Fruit fly (Drosophila melanogaster): ENCODE data around the gene CG14417.

Gene CG14417

DNA sequence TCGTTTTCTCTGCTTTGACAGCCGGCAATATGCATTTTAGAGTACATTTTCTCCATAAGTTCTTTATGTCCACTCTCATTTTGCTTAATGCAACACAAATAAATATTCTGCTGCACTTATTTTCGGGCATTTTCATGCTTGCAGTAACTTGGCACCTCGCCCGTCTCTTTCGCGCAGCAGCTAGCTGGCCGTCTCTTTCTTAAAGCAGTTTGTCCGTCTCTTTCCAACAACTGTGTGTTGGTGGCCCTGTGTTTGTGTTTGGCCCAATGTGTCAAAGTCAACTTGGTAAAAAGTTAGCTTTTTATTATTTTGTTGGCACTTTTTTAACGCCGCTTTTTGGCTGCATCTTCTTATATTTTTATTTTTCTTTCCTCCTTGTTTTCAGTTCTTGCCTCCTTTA lies 737 bp upstream of the CG14417 start:
- no peak for TF ChIP-seq CG8478 (optimal IDR thresholded peaks at IDR 0.05)
- TF ChIP-seq usp (GFP tag; optimal IDR thresholded peaks at IDR 0.05) = no peak
- TF ChIP-seq pan (optimal IDR thresholded peaks at IDR 0.05) = no peak
- no peak for TF ChIP-seq psq (optimal IDR thresholded peaks at IDR 0.05)
- no peak for TF ChIP-seq Dll (optimal IDR thresholded peaks at IDR 0.05)

DNA sequence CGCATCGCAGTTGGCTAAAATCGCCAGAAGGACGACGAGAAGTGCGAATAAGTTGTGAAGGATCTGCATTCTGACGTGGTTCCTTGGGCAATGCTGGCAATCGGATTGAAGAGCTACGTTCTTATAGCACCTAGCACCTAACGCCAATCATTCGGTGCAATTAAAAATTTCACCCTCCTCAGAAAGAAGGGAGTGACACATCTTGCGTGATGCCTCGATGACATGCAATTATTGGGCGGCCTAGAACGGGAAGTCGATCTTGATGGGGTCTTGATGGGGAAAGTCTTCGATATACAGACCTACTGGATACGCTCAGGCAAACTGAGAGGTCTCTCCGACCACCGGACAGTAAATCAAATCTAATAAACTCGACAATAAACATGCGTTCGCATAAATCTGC lies 3.6 kb downstream of the CG14417 start, which contains the start of gene CG14416:
CG14416 (minus strand) TSS at position 101 of the 400 bp plus-strand sequence.
- TF ChIP-seq psq (optimal IDR thresholded peaks at IDR 0.05) (no peak), pan (optimal IDR thresholded peaks at IDR 0.05) (no peak), usp (GFP tag; optimal IDR thresholded peaks at IDR 0.05) (no peak), Dll (optimal IDR thresholded peaks at IDR 0.05) (no peak), EcR (GFP tag; optimal IDR thresholded peaks at IDR 0.05) (no peak), CG8478 (optimal IDR thresholded peaks at IDR 0.05) (no peak)

DNA sequence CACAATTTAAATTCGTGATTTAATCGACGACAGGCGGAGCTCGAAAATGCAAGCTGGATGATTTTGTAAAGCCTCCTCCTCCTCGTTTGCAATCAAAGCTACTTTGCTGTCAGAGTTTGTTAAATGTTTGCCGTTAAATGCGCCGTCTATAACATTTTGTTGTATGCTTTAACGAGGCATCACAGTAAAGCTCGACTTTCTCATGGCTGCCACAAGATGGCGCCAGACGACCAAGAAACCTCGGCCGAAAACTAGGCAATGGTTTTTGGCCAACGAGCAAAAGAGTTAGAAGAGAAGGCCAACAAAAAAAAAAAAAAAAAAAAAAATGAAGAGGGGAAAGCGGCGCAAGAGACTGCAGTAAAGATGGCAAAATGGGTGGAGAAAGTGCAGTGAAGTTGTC lies 6.9 kb downstream of the CG14417 start:
- no peak for TF ChIP-seq psq (optimal IDR thresholded peaks at IDR 0.05)

DNA sequence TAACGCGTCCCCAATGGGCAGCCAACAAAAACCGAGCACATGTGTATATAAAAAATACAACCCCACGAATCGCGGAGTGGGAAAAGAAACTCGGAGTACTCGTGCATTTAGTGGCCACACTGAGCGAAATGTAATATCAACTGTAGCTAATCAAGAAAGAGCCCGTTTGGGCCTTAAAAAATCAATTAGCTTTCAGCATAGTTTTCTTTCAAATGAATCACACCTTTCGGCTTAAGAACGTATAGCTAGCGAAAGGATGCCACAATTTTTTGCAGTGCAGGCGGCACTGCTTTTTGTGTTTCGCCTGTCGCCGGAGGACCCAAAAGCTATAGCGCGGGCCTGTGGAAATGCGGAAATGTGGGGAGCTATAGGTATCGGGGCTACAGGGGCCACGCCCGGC lies 15.4 kb downstream of the CG14417 start:
- no peak for TF ChIP-seq CG8478 (optimal IDR thresholded peaks at IDR 0.05)
- no peak for TF ChIP-seq Dll (optimal IDR thresholded peaks at IDR 0.05)
- no peak for TF ChIP-seq pan (optimal IDR thresholded peaks at IDR 0.05)
- TF ChIP-seq psq (optimal IDR thresholded peaks at IDR 0.05) = no peak
- no peak for TF ChIP-seq usp (GFP tag; optimal IDR thresholded peaks at IDR 0.05)
- TF ChIP-seq EcR (GFP tag; optimal IDR thresholded peaks at IDR 0.05) = no peak
